Fruit fly (Drosophila melanogaster): ENCODE measurements around the gene CG14314.

Gene CG14314

DNA sequence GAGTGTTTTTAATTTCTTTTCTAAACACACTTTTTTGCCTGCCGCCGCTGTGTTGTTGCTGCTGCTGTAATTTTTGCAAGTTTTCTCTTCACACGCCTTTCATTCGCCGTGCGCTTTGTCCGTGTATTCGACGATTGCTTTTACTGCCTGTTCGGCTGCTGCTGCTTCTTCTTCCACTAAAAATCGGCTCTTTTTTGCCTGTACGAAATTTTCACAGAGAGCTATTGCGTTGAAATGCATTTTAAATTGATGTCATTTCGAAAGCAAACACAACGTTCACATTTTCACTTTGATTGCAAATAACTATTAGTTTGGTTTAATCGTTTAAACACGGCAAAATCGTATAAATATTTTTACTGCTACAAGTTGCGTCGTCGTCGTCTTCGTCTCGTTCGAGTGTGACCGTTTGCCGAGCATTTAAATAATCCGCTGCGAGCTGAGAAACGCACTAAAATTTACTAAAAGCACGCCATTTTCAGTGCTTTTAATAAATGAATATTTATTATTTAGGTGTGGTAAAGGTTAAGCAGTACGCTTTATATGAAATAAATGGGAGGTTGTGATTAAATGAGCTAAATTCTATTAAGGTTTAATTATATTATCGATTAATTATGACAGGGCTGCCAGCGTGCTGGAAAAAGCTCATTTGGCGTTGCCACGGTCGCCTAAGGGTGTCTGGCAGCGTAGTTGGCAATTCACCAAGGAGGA, 16.6 kb upstream of the CG14314 start, which contains the start of the genes Ssdp and CG7985:
TSS of gene Ssdp (minus strand) at position 419 of the 708 bp plus-strand sequence.
TSS of gene CG7985 (plus strand) at position 681 of the 708 bp plus-strand sequence.
- TF ChIP-seq pan (optimal IDR thresholded peaks at IDR 0.05), result no peak
- TF ChIP-seq CrebA (GFP tag; optimal IDR thresholded peaks at IDR 0.05; ENCODE audit: borderline replicate concordance), result no peak
- TF ChIP-seq h (GFP tag; optimal IDR thresholded peaks at IDR 0.05), result peak; percentile 31
- no peak for TF ChIP-seq CG9705 (GFP tag; optimal IDR thresholded peaks at IDR 0.05)
- no peak for TF ChIP-seq Sp1 (GFP tag; optimal IDR thresholded peaks at IDR 0.05)
- no peak for TF ChIP-seq tai (GFP tag; optimal IDR thresholded peaks at IDR 0.05)
- no peak for TF ChIP-seq HLH106 (tag; optimal IDR thresholded peaks at IDR 0.05)
- no peak for TF ChIP-seq dl (GFP tag; optimal IDR thresholded peaks at IDR 0.05; ENCODE audit: insufficient read depth in 1 of 2, partially characterized antibody in 2 of 2)
- TF ChIP-seq sage (GFP tag; optimal IDR thresholded peaks at IDR 0.05), result no peak
- no peak for TF ChIP-seq sv (GFP tag; optimal IDR thresholded peaks at IDR 0.05)
- no peak for TF ChIP-seq Myc (optimal IDR thresholded peaks at IDR 0.05)
- TF ChIP-seq lola (GFP tag; optimal IDR thresholded peaks at IDR 0.05), result no peak
- no peak for TF ChIP-seq fru (GFP tag; optimal IDR thresholded peaks at IDR 0.05)
- no peak for TF ChIP-seq usp (GFP tag; optimal IDR thresholded peaks at IDR 0.05)
- no peak for TF ChIP-seq Hnf4 (GFP tag; optimal IDR thresholded peaks at IDR 0.05)
- TF ChIP-seq OdsH (GFP tag; optimal IDR thresholded peaks at IDR 0.05), result no peak
- no peak for TF ChIP-seq N (GFP tag; optimal IDR thresholded peaks at IDR 0.05)
- no peak for TF ChIP-seq Mio (GFP tag; optimal IDR thresholded peaks at IDR 0.05)
- TF ChIP-seq ey (GFP tag; optimal IDR thresholded peaks at IDR 0.05), result no peak
- TF ChIP-seq dmrt93B (GFP tag; optimal IDR thresholded peaks at IDR 0.05), result no peak
- no peak for TF ChIP-seq Dif (GFP tag; optimal IDR thresholded peaks at IDR 0.05; ENCODE audit: partially characterized antibody)
- TF ChIP-seq Hr78 (GFP tag; optimal IDR thresholded peaks at IDR 0.05), result no peak
- TF ChIP-seq CG32264 (GFP tag; optimal IDR thresholded peaks at IDR 0.05), result no peak
- no peak for TF ChIP-seq Dfd (GFP tag; optimal IDR thresholded peaks at IDR 0.05)
- peak; percentile 2 for TF ChIP-seq woc (GFP tag; optimal IDR thresholded peaks at IDR 0.05)
- TF ChIP-seq br (GFP tag; optimal IDR thresholded peaks at IDR 0.05), result peak; percentile 3
- peak; percentile 97 for TF ChIP-seq psq (GFP tag; optimal IDR thresholded peaks at IDR 0.05)
- TF ChIP-seq rgr (GFP tag; optimal IDR thresholded peaks at IDR 0.05), result no peak
- no peak for TF ChIP-seq brk (GFP tag; optimal IDR thresholded peaks at IDR 0.05)
- TF ChIP-seq GATAd (GFP tag; optimal IDR thresholded peaks at IDR 0.05), result no peak
- peak; percentile 11 for TF ChIP-seq Vsx2 (GFP tag; optimal IDR thresholded peaks at IDR 0.05; ENCODE audit: partially characterized antibody)
- TF ChIP-seq dsf (GFP tag; optimal IDR thresholded peaks at IDR 0.05; ENCODE audit: borderline replicate concordance), result no peak
- no peak for TF ChIP-seq Rel (GFP tag; optimal IDR thresholded peaks at IDR 0.05)
- TF ChIP-seq Rel (tag; optimal IDR thresholded peaks at IDR 0.05), result no peak
- TF ChIP-seq Hr83 (GFP tag; optimal IDR thresholded peaks at IDR 0.05; ENCODE audit: poor library complexity, severe bottlenecking), result no peak
- TF ChIP-seq Abd-B (GFP tag; optimal IDR thresholded peaks at IDR 0.05), result no peak
- TF ChIP-seq jim (GFP tag; optimal IDR thresholded peaks at IDR 0.05), result no peak

DNA sequence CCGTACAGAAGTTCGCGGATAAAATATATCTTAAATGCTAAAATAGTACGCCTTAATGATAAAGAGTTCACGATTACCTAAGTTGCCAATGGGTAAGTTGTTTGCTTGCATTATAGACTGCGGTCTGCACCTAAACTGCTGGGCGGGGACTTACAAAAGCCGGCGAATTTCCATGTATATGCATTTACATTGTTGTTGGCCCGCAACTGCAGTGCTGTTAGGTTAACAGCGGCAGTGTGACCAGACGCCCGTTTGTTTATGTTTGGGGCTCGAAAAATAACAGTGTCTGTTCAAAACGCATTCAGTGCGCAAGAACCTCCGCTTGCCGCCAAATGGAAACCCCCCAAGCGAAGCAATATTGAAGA, 16.1 kb upstream of the CG14314 start:
- TF ChIP-seq Hnf4 (GFP tag; optimal IDR thresholded peaks at IDR 0.05), result no peak
- TF ChIP-seq Rel (GFP tag; optimal IDR thresholded peaks at IDR 0.05), result no peak
- TF ChIP-seq Rel (tag; optimal IDR thresholded peaks at IDR 0.05), result peak; percentile 80

- no peak for TF ChIP-seq sv (GFP tag; optimal IDR thresholded peaks at IDR 0.05)
- TF ChIP-seq GATAd (GFP tag; optimal IDR thresholded peaks at IDR 0.05), result no peak
- no peak for TF ChIP-seq Vsx2 (GFP tag; optimal IDR thresholded peaks at IDR 0.05; ENCODE audit: partially characterized antibody)
- TF ChIP-seq HLH106 (tag; optimal IDR thresholded peaks at IDR 0.05), result no peak
- TF ChIP-seq fru (GFP tag; optimal IDR thresholded peaks at IDR 0.05), result no peak
- TF ChIP-seq br (GFP tag; optimal IDR thresholded peaks at IDR 0.05), result no peak
- no peak for TF ChIP-seq psq (GFP tag; optimal IDR thresholded peaks at IDR 0.05)
- TF ChIP-seq brk (GFP tag; optimal IDR thresholded peaks at IDR 0.05), result no peak
Measured at dm6 chr3R:18208479-18208878, 7.5 kb upstream of the CG14314 start, which contains the start of gene CG44158. CG44158 (plus strand) TSS chr3R:18208779.
